Worm (Caenorhabditis elegans) whole organism, L4/young adult: ENCODE data around the gene math-1.
"Not testable (repeated sequence)": the region's sequence is repeated elsewhere in the genome, so short reads cannot be mapped to it uniquely, and the experiment has no call there.

Source experiments
- W03F9.2 ChIP-seq: fragments of 150-350 bp; optimal IDR thresholded peaks from 2 replicates; lab custom pipeline; 2014; ENCODE audit warnings: missing biosample characterization, missing genetic modification characterization
- dao-5 ChIP-seq: sonication (generic microtip); optimal IDR thresholded peaks from 2 replicates; lab custom pipeline; 2016; ENCODE audit warnings: missing genotype, missing genetic modification characterization, moderate library complexity, missing compliant biosample characterization
- him-1 ChIP-seq: sonication (generic microtip); optimal IDR thresholded peaks from 2 replicates; lab custom pipeline; 2016; ENCODE audit warnings: missing genotype, missing genetic modification reagents, missing genetic modification characterization, missing compliant biosample characterization

Gene math-1

ce11 chrII:2046556-2046955 is at the start of gene math-1:
Gene math-1 (minus strand): TSS chrII:2046656.
- TF ChIP-seq dao-5; him-1 (tag; lab: Kevin White, UChicago); W03F9.2: not testable (repeated sequence)

- TF ChIP-seq him-1 (tag; lab: Kevin White, UChicago), result no peak
- no peak for TF ChIP-seq W03F9.2
- TF ChIP-seq dao-5, result no peak
These were observed 48.6 kb upstream of the math-1 start, which contains the start of gene T16A1.2 for ce11 chrII:2094924-2095650. Gene T16A1.2 (plus strand): TSS chrII:2095600.

- TF ChIP-seq dao-5, result no peak
- TF ChIP-seq W03F9.2, result no peak
- no peak for TF ChIP-seq him-1 (tag; lab: Kevin White, UChicago)
These were observed 47.0 kb upstream of the math-1 start, which contains the start of gene fbxb-37 for ce11 chrII:2093456-2093926. Gene fbxb-37 (minus strand): TSS chrII:2093876.

- TF ChIP-seq W03F9.2, result no peak
These were observed 45.5 kb upstream of the math-1 start, which contains the start of gene T16A1.10 for ce11 chrII:2091972-2092371. Gene T16A1.10 (minus strand): TSS chrII:2092094.

- TF ChIP-seq dao-5, result no peak
These were observed 44.1 kb upstream of the math-1 start, which contains the start of gene trpl-5 for ce11 chrII:2090605-2091004. Gene trpl-5 (minus strand): TSS chrII:2090636.

- TF ChIP-seq dao-5, result no peak
These were observed 40.8 kb upstream of the math-1 start for ce11 chrII:2087206-2087605.

- TF ChIP-seq W03F9.2, result no peak
- no peak for TF ChIP-seq him-1 (tag; lab: Kevin White, UChicago)
- TF ChIP-seq dao-5, result no peak
These were observed 37.3 kb upstream of the math-1 start, which contains the start of the genes T16A1.5 and fbxc-49 for ce11 chrII:2083726-2084179. Gene T16A1.5 (minus strand): TSS chrII:2083826. Gene fbxc-49 (plus strand): TSS chrII:2084129.

ce11 chrII:2081257-2081656 is 34.8 kb upstream of the math-1 start, which contains the start of gene T16A1.4:
Gene T16A1.4 (plus strand): TSS chrII:2081557.
- no peak for TF ChIP-seq dao-5
- TF ChIP-seq W03F9.2, result no peak

- TF ChIP-seq W03F9.2 (no peak), dao-5 (no peak), him-1 (tag; lab: Kevin White, UChicago) (no peak)
These were observed 34.0 kb upstream of the math-1 start, which contains the start of gene F07E5.9 for ce11 chrII:2080425-2080824. Gene F07E5.9 (minus strand): TSS chrII:2080525.

ce11 chrII:2076467-2076866 is 30.0 kb upstream of the math-1 start:
- no peak for TF ChIP-seq W03F9.2
- TF ChIP-seq him-1 (tag; lab: Kevin White, UChicago), result no peak
- TF ChIP-seq dao-5, result no peak

- no peak for TF ChIP-seq him-1 (tag; lab: Kevin White, UChicago)
- TF ChIP-seq W03F9.2, result no peak
- TF ChIP-seq dao-5, result no peak
These were observed 29.1 kb upstream of the math-1 start, which contains the start of gene F07E5.8 for ce11 chrII:2075513-2075912. Gene F07E5.8 (minus strand): TSS chrII:2075613.

ce11 chrII:2071429-2071828 is 25.0 kb upstream of the math-1 start, which contains the start of gene F07E5.7:
Gene F07E5.7 (minus strand): TSS chrII:2071529.
- TF ChIP-seq dao-5 (no peak), W03F9.2 (no peak), him-1 (tag; lab: Kevin White, UChicago) (no peak)

- not testable (repeated sequence) for TF ChIP-seq him-1 (tag; lab: Kevin White, UChicago); W03F9.2; dao-5
These were observed 21.1 kb upstream of the math-1 start, which contains the start of gene F07E5.12 for ce11 chrII:2067451-2068021. Gene F07E5.12 (plus strand): TSS chrII:2067971.

ce11 chrII:2064497-2064896 is 18.0 kb upstream of the math-1 start, which contains the start of gene fbxb-6:
Gene fbxb-6 (plus strand): TSS chrII:2064797.
- TF ChIP-seq W03F9.2 (no peak), him-1 (tag; lab: Kevin White, UChicago) (no peak), dao-5 (no peak)

- TF ChIP-seq dao-5, result no peak
- no peak for TF ChIP-seq him-1 (tag; lab: Kevin White, UChicago)
These were observed 17.5 kb upstream of the math-1 start, which contains the start of gene F07E5.13 for ce11 chrII:2063989-2064388. Gene F07E5.13 (minus strand): TSS chrII:2064089.
